Worm (Caenorhabditis elegans) whole organism, mixed stage, embryonic: ENCODE measurements around the gene cfim-2.

ENCODE experiments used
- bed-3 ChIP-seq: fragments of 200-800 bp; sonication (Bioruptor generic); optimal IDR thresholded peaks from 3 replicates; lab custom pipeline; 2018; ENCODE audit warnings: mild to moderate bottlenecking, missing genetic modification characterization, moderate library complexity, missing compliant biosample characterization
- flh-1 ChIP-seq: fragments of 200-800 bp; sonication (Bioruptor generic); optimal IDR thresholded peaks from 2 replicates; lab custom pipeline; 2018; ENCODE audit warnings: mild to moderate bottlenecking, missing genetic modification characterization, moderate library complexity, missing compliant biosample characterization
- lsy-2 ChIP-seq: fragments of 150-350 bp; optimal IDR thresholded peaks from 2 replicates; lab custom pipeline; 2014; ENCODE audit warnings: missing biosample characterization, missing genetic modification characterization
- nhr-12 ChIP-seq: fragments of 150-350 bp; optimal IDR thresholded peaks from 2 replicates; lab custom pipeline; 2014; ENCODE audit warnings: missing biosample characterization, missing genetic modification characterization
- nhr-28 ChIP-seq: fragments of 150-350 bp; optimal IDR thresholded peaks from 2 replicates; lab custom pipeline; 2014; ENCODE audit warnings: missing biosample characterization, missing genetic modification characterization
- nhr-76 ChIP-seq: sonication (generic microtip); optimal IDR thresholded peaks from 2 replicates; lab custom pipeline; 2017; ENCODE audit warnings: missing biosample characterization, missing genetic modification characterization
- unc-39 ChIP-seq: fragments of 150-350 bp; optimal IDR thresholded peaks from 2 replicates; lab custom pipeline; 2014; ENCODE audit warnings: missing biosample characterization, missing genetic modification characterization
- unc-62 ChIP-seq: fragments of 150-350 bp; optimal IDR thresholded peaks from 2 replicates; lab custom pipeline; 2014; ENCODE audit warnings: missing biosample characterization, missing genetic modification reagents, missing genetic modification characterization
- ztf-11 ChIP-seq: fragments of 150-350 bp; optimal IDR thresholded peaks from 2 replicates; lab custom pipeline; 2014; ENCODE audit warnings: missing biosample characterization, missing genetic modification characterization

ce11 chrIV:8921956-8922355 is 4.2 kb upstream of the cfim-2 start, which contains the start of gene D1046.16:
- TF ChIP-seq nhr-28 (no peak), nhr-76 (tag; lab: Kevin White, UChicago) (no peak), flh-1 (no peak), ztf-11 (tag; lab: Kevin White, UChicago) (no peak), unc-39 (tag; lab: Kevin White, UChicago) (no peak), nhr-12 (tag; lab: Kevin White, UChicago) (no peak), bed-3 (GFP tag; lab: Kevin White, UChicago) (no peak), lsy-2 (no peak), unc-62 (GFP tag; lab: Kevin White, UChicago) (no peak)
